Worm (Caenorhabditis elegans): ENCODE data around the gene ccch-1.

ce11 chrV:11515145-11515544 is 12.5 kb upstream of the ccch-1 start:
- TF ChIP-seq scrt-1 (GFP tag; IDR thresholded peaks at IDR 0.05) (no peak), F13C5.2 (tag; optimal IDR thresholded peaks at IDR 0.05) (no peak)
